Worm (Caenorhabditis elegans) whole organism, L2 larva: Measurements from ENCODE around the gene R04E5.8.

Experiments
- F13H6.1 ChIP-seq: sonication (generic microtip); optimal IDR thresholded peaks from 2 replicates; lab custom pipeline; 2016; ENCODE audit warnings: missing genetic modification characterization, missing compliant biosample characterization
- Y55F3AM.14 ChIP-seq: fragments of 200-800 bp; sonication (Bioruptor generic); optimal IDR thresholded peaks from 2 replicates; lab custom pipeline; 2018; ENCODE audit warnings: mild to moderate bottlenecking, missing genetic modification characterization, missing compliant biosample characterization
- ZK546.5 ChIP-seq: sonication (generic microtip); optimal IDR thresholded peaks from 2 replicates; lab custom pipeline; 2017; ENCODE audit warnings: missing biosample characterization, missing genetic modification characterization
- alr-1 ChIP-seq: fragments of 150-350 bp; optimal IDR thresholded peaks from 2 replicates; lab custom pipeline; 2014; ENCODE audit warnings: missing biosample characterization, missing genetic modification characterization
- ama-1 ChIP-seq: fragments of 150-350 bp; optimal IDR thresholded peaks from 2 replicates; lab custom pipeline; 2018; ENCODE audit warnings: inconsistent platforms
- ceh-16 ChIP-seq: fragments of 150-350 bp; optimal IDR thresholded peaks from 2 replicates; lab custom pipeline; 2014; ENCODE audit warnings: missing biosample characterization, missing genetic modification characterization
- crh-2 ChIP-seq: sonication (generic microtip); optimal IDR thresholded peaks from 2 replicates; lab custom pipeline; 2017; ENCODE audit warnings: missing biosample characterization, missing genetic modification characterization
- elt-3 ChIP-seq: sonication (generic microtip); optimal IDR thresholded peaks from 2 replicates; lab custom pipeline; 2017; ENCODE audit warnings: missing biosample characterization, missing genetic modification characterization
- fos-1 ChIP-seq: fragments of 150-350 bp; optimal IDR thresholded peaks from 2 replicates; lab custom pipeline; 2014; ENCODE audit warnings: missing biosample characterization, missing genetic modification characterization
- gmeb-1 ChIP-seq: fragments of 150-350 bp; optimal IDR thresholded peaks from 2 replicates; lab custom pipeline; 2014; ENCODE audit warnings: missing biosample characterization, missing genetic modification characterization
- lin-11 ChIP-seq: fragments of 150-350 bp; sonication (generic microtip); optimal IDR thresholded peaks from 2 replicates; lab custom pipeline; 2014; ENCODE audit warnings: missing biosample characterization, missing genetic modification characterization, inconsistent platforms, mixed read lengths
- lin-39 ChIP-seq: fragments of 150-350 bp; optimal IDR thresholded peaks from 2 replicates; lab custom pipeline; 2014; ENCODE audit warnings: missing biosample characterization, missing genetic modification reagents, missing genetic modification characterization
- lsy-2 ChIP-seq, 2 experiments: fragments of 150-350 bp in 1 of 2; sonication (generic microtip) in 1 of 2; optimal IDR thresholded peaks; 2 replicates each; lab custom pipeline; 2014 to 2017; ENCODE audit warnings: missing biosample characterization in 2 of 2, missing genetic modification characterization in 2 of 2
- mab-5 ChIP-seq: fragments of 150-350 bp; optimal IDR thresholded peaks from 2 replicates; lab custom pipeline; 2014; ENCODE audit warnings: missing biosample characterization, missing genetic modification characterization
- mdl-1 ChIP-seq, 2 experiments: fragments of 150-350 bp in 1 of 2; sonication (generic microtip) in 1 of 2; optimal IDR thresholded peaks; 2 replicates each; lab custom pipeline; 2017; ENCODE audit warnings: missing biosample characterization in 2 of 2, missing genetic modification characterization in 2 of 2
- nhr-10 ChIP-seq: sonication (generic microtip); optimal IDR thresholded peaks from 2 replicates; lab custom pipeline; 2017; ENCODE audit warnings: missing biosample characterization, missing genetic modification characterization
- nhr-12 ChIP-seq: fragments of 150-350 bp; optimal IDR thresholded peaks from 2 replicates; lab custom pipeline; 2014; ENCODE audit warnings: missing biosample characterization, missing genetic modification characterization
- nhr-129 ChIP-seq: fragments of 150-350 bp; optimal IDR thresholded peaks from 2 replicates; lab custom pipeline; 2014; ENCODE audit warnings: missing biosample characterization, missing genetic modification characterization
- nhr-237 ChIP-seq: fragments of 150-350 bp; optimal IDR thresholded peaks from 2 replicates; lab custom pipeline; 2014; ENCODE audit warnings: missing biosample characterization, missing genetic modification characterization
- nhr-25 ChIP-seq: fragments of 150-350 bp; sonication (generic microtip); optimal IDR thresholded peaks from 3 replicates; lab custom pipeline; 2014; ENCODE audit warnings: missing biosample characterization, missing genetic modification characterization
- nhr-77 ChIP-seq: fragments of 150-350 bp; optimal IDR thresholded peaks from 2 replicates; lab custom pipeline; 2014; ENCODE audit warnings: missing biosample characterization, missing genetic modification characterization
- peb-1 ChIP-seq: fragments of 150-350 bp; optimal IDR thresholded peaks from 2 replicates; lab custom pipeline; 2014; ENCODE audit warnings: missing biosample characterization, missing genetic modification characterization
- sma-3 ChIP-seq: sonication (generic microtip); optimal IDR thresholded peaks from 2 replicates; lab custom pipeline; 2016; ENCODE audit warnings: missing genetic modification reagents, missing genetic modification characterization, missing compliant biosample characterization
- sma-9 ChIP-seq, 2 experiments: fragments of 150-350 bp in 1 of 2; sonication (generic microtip) in 1 of 2; optimal IDR thresholded peaks; 2 replicates each; lab custom pipeline; 2014 to 2016; ENCODE audit warnings: missing genetic modification characterization in 2 of 2, mild to moderate bottlenecking in 1 of 2, missing biosample characterization in 1 of 2, missing compliant biosample characterization in 1 of 2, missing genetic modification reagents in 1 of 2, moderate library complexity in 1 of 2
- unc-55 ChIP-seq: fragments of 150-350 bp; sonication (generic microtip); optimal IDR thresholded peaks from 3 replicates; lab custom pipeline; 2014; ENCODE audit warnings: missing biosample characterization, missing genetic modification reagents, missing genetic modification characterization
- zag-1 ChIP-seq: fragments of 150-350 bp; optimal IDR thresholded peaks from 2 replicates; lab custom pipeline; 2014; ENCODE audit warnings: missing biosample characterization, missing genetic modification characterization
- ztf-1 ChIP-seq: fragments of 200-800 bp; sonication (Bioruptor generic); conservative IDR thresholded peaks from 2 replicates; pipeline ENCODE4 v1.3.6; 2022; ENCODE audit warnings: missing genetic modification characterization, missing compliant biosample characterization
- ztf-11 ChIP-seq: sonication (generic microtip); optimal IDR thresholded peaks from 2 replicates; lab custom pipeline; 2017; ENCODE audit warnings: missing biosample characterization, missing genetic modification characterization
- ztf-4 ChIP-seq: fragments of 150-350 bp; optimal IDR thresholded peaks from 2 replicates; lab custom pipeline; 2014; ENCODE audit warnings: missing biosample characterization, missing genetic modification characterization

The R04E5.8 gene

ce11 chrX:8770316-8770715 lies 35.6 kb downstream of the R04E5.8 start:
- TF ChIP-seq unc-55: no peak
- TF ChIP-seq Y55F3AM.14: no peak
- no peak for TF ChIP-seq nhr-77 (tag; lab: Kevin White, UChicago)
- TF ChIP-seq nhr-10 (tag; lab: Kevin White, UChicago): no peak
- no peak for TF ChIP-seq ztf-1 (GFP tag; lab: Robert Waterston, UW)
- TF ChIP-seq ama-1 (lab: Kevin White, UChicago): no peak
- TF ChIP-seq lin-39: no peak
- TF ChIP-seq mdl-1 (tag; optimal IDR thresholded peaks at IDR 0.05; lab: Kevin White, UChicago): no peak
- TF ChIP-seq lin-11: no peak

DNA sequence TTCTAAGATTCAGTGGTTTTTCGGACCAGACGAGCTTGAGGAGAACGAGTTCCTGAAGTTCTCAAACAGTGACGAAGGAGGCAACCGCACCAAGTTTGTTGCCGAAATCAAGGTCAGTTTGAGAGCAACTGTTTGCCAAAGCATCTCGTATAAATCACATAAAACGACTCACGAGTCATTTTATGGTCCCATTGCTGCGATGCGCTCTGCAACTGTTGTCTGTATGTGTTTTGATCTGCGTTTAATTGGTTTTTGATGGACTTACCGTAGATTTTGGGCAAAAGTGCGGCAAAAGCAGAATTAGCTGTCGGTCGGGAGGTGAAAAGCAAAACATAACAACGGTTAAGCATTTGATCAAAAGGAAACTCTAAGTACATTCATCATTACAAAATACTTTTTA lies 41.9 kb downstream of the R04E5.8 start:
- TF ChIP-seq lsy-2 (tag; optimal IDR thresholded peaks at IDR 0.05; lab: Kevin White, UChicago): peak in 1 of 2 experiments; percentile 13
- no peak for TF ChIP-seq zag-1 (tag; lab: Kevin White, UChicago)
- TF ChIP-seq ZK546.5 (tag; lab: Kevin White, UChicago): no peak
- TF ChIP-seq nhr-129 (tag; lab: Kevin White, UChicago): peak; percentile 28
- TF ChIP-seq mab-5 (tag; lab: Kevin White, UChicago): peak; percentile 42
- TF ChIP-seq sma-9 (GFP tag; optimal IDR thresholded peaks at IDR 0.05; lab: Kevin White, UChicago): peak; percentile 13
- no peak for TF ChIP-seq sma-9 (tag; optimal IDR thresholded peaks at IDR 0.05; lab: Kevin White, UChicago)

ce11 chrX:8763607-8764006 lies 42.3 kb downstream of the R04E5.8 start, which contains the start of gene zig-12:
TSS of gene zig-12 (plus strand) at chrX:8763907.
- TF ChIP-seq ztf-1 (GFP tag; lab: Robert Waterston, UW): no peak
- no peak for TF ChIP-seq peb-1
- no peak for TF ChIP-seq nhr-12 (tag; lab: Kevin White, UChicago)
- TF ChIP-seq ceh-16 (tag; lab: Kevin White, UChicago): no peak

DNA sequence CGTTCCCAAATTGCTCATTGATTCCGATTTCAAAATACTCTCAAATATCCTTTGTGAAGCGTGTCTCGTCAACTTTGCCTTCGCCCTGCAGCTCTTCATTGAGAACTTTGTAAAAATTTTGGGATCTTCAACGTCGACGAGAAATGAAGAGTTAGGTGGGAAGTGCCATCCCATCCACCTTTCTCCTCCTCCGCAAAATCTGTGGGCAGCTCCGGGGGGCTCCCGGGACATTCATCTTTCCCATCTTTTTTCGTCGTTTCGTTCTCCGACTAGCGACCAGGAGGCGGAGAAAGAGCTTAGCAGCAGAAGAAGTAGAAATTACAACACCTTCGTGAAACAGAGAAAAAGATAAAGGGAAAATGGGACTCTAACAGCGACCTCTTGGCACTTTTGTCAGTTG lies 43.0 kb downstream of the R04E5.8 start:
- TF ChIP-seq elt-3 (tag; lab: Kevin White, UChicago) (no peak), F13H6.1 (tag; lab: Kevin White, UChicago) (peak; percentile 59), sma-9 (GFP tag; optimal IDR thresholded peaks at IDR 0.05; lab: Kevin White, UChicago) (peak; percentile 39), sma-9 (tag; optimal IDR thresholded peaks at IDR 0.05; lab: Kevin White, UChicago) (no peak), nhr-129 (tag; lab: Kevin White, UChicago) (peak; percentile 2), mdl-1 (tag; optimal IDR thresholded peaks at IDR 0.05; lab: Kevin White, UChicago) (no peak)

ce11 chrX:8761497-8761896 lies 44.4 kb downstream of the R04E5.8 start, which contains the start of gene M02D8.5:
TSS of gene M02D8.5 (minus strand) at chrX:8761597.
- TF ChIP-seq lin-39 (no peak), gmeb-1 (no peak), Y55F3AM.14 (no peak), sma-3 (GFP tag; lab: Kevin White, UChicago) (no peak), ztf-11 (tag; lab: Kevin White, UChicago) (no peak), nhr-12 (tag; lab: Kevin White, UChicago) (no peak), nhr-237 (tag; lab: Kevin White, UChicago) (no peak), unc-55 (no peak), ZK546.5 (tag; lab: Kevin White, UChicago) (no peak), nhr-25 (tag; lab: Kevin White, UChicago) (no peak), fos-1 (tag; lab: Kevin White, UChicago) (no peak), ztf-4 (tag; lab: Kevin White, UChicago) (no peak), mdl-1 (tag; optimal IDR thresholded peaks at IDR 0.05; lab: Kevin White, UChicago) (no peak), alr-1 (tag; lab: Kevin White, UChicago) (no peak), sma-9 (GFP tag; optimal IDR thresholded peaks at IDR 0.05; lab: Kevin White, UChicago) (no peak), sma-9 (tag; optimal IDR thresholded peaks at IDR 0.05; lab: Kevin White, UChicago) (no peak)

DNA sequence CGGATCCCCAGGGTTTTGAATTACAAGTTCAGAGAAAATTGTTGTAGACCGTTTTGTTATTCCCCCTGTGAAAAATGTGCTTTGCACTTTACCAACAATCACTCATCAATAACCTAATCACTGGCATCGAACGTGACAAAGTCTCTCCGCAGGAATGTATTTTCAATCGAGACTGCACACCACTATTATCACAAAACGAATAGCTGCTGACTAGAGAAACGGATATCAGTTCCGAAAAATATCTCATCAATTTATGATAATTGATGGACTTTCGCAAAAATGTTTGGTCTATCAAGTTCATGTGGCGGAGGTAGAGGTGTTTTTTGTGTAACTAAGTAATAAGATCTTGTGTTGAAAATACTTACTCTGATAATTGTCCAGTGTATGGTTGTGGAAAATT lies 44.9 kb downstream of the R04E5.8 start:
- TF ChIP-seq mab-5 (tag; lab: Kevin White, UChicago) (peak; percentile 57), sma-9 (GFP tag; optimal IDR thresholded peaks at IDR 0.05; lab: Kevin White, UChicago) (peak; percentile 63), sma-9 (tag; optimal IDR thresholded peaks at IDR 0.05; lab: Kevin White, UChicago) (no peak), crh-2 (tag; lab: Kevin White, UChicago) (peak; percentile 11), lsy-2 (tag; optimal IDR thresholded peaks at IDR 0.05; lab: Kevin White, UChicago) (peak in 1 of 2 experiments; percentile 6), F13H6.1 (tag; lab: Kevin White, UChicago) (peak; percentile 20), ceh-16 (tag; lab: Kevin White, UChicago) (no peak)
